Worm (Caenorhabditis elegans): ENCODE data around the gene rimb-1.

ce11 chrIII:1803000-1803399 is 14.9 kb downstream of the rimb-1 start:
- TF ChIP-seq nhr-12 (tag; optimal IDR thresholded peaks at IDR 0.05), result no peak
- no peak for TF ChIP-seq nhr-237 (tag; optimal IDR thresholded peaks at IDR 0.05)
- no peak for TF ChIP-seq hpl-2 (GFP tag; optimal IDR thresholded peaks at IDR 0.05)
- TF ChIP-seq elt-3 (tag; optimal IDR thresholded peaks at IDR 0.05), result no peak
- no peak for TF ChIP-seq pqm-1 (tag; optimal IDR thresholded peaks at IDR 0.05)
- TF ChIP-seq nhr-84 (tag; optimal IDR thresholded peaks at IDR 0.05), result no peak
- TF ChIP-seq pag-3 (tag; optimal IDR thresholded peaks at IDR 0.05; ENCODE audit: borderline replicate concordance, insufficient read depth), result no peak
- no peak for TF ChIP-seq nhr-90 (tag; optimal IDR thresholded peaks at IDR 0.05; ENCODE audit: poor library complexity)

Data from whole organism, L1 larva.